Worm (Caenorhabditis elegans): ENCODE data around the gene gtf-2E2.

DNA sequence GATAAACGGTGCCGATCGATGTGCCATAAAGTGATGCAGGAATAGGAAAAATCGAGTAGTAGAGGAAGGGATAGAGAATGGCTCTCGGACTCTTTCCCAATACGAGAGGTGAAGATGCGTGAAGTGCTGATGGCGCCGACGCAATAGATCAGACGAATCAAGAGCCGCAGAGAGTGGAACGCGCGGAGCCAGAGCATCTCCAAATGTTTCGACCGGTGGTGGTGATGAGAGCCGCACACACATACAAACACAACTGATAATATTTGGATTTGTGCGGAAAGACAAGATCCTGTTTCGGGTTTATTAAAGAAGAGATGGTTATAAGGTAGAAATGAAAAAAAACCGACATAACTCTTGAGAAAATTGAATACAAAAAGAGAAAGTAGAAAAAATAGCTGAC is 21.8 kb upstream of the gtf-2E2 start, which contains the start of gene F54D5.15:
- no peak for TF ChIP-seq fos-1 (tag; optimal IDR thresholded peaks at IDR 0.05)
- TF ChIP-seq nhr-12 (tag; optimal IDR thresholded peaks at IDR 0.05), result no peak
- TF ChIP-seq nhr-23 (tag; optimal IDR thresholded peaks at IDR 0.05), result no peak
